Fruit fly (Drosophila melanogaster) whole organism, embryonic: Measurements from ENCODE around the gene Prp39.

Source experiments
- CG10431 ChIP-seq: fragments of 200-800 bp; sonication (Bioruptor generic); optimal IDR thresholded peaks from 3 replicates; lab custom pipeline; 2018; ENCODE audit warnings: missing biosample characterization, mild to moderate bottlenecking, missing genetic modification characterization
- CG11560 ChIP-seq: fragments of 200-800 bp; sonication (Bioruptor generic); IDR thresholded peaks from 3 replicates; pipeline ENCODE4 v1.3.6; 2022; ENCODE audit warnings: missing biosample characterization, missing genetic modification characterization
- CG11695 ChIP-seq: fragments of 200-800 bp; sonication (Bioruptor generic); IDR thresholded peaks from 3 replicates; pipeline ENCODE4 v1.3.6; 2022; ENCODE audit warnings: missing biosample characterization, missing genetic modification characterization
- CG12299 ChIP-seq: fragments of 200-800 bp; sonication (Bioruptor generic); optimal IDR thresholded peaks from 2 replicates; lab custom pipeline; 2018; ENCODE audit warnings: missing biosample characterization, mild to moderate bottlenecking, missing genetic modification characterization
- CG14441 ChIP-seq: fragments of 200-800 bp; sonication (Bioruptor generic); IDR thresholded peaks from 2 replicates; pipeline ENCODE4 v1.3.6; 2022; ENCODE audit warnings: missing biosample characterization, missing genetic modification characterization
- CG14667 ChIP-seq: fragments of 200-800 bp; sonication (Bioruptor generic); IDR thresholded peaks from 2 replicates; pipeline ENCODE4 v1.3.6; 2022; ENCODE audit warnings: missing biosample characterization, missing genetic modification characterization
- CG14710 ChIP-seq: fragments of 200-800 bp; sonication (Bioruptor generic); optimal IDR thresholded peaks from 3 replicates; lab custom pipeline; 2019; ENCODE audit warnings: missing biosample characterization, mild to moderate bottlenecking, missing genetic modification characterization, moderate library complexity
- CG1529 ChIP-seq: fragments of 200-800 bp; sonication (Bioruptor generic); optimal IDR thresholded peaks from 3 replicates; lab custom pipeline; 2018; ENCODE audit warnings: missing biosample characterization, missing genetic modification characterization
- CG16863 ChIP-seq: fragments of 200-800 bp; sonication (Bioruptor generic); optimal IDR thresholded peaks from 3 replicates; lab custom pipeline; 2016; ENCODE audit warnings: missing biosample characterization, missing genetic modification characterization
- CG18476 ChIP-seq: fragments of 200-800 bp; sonication (Bioruptor generic); optimal IDR thresholded peaks from 2 replicates; lab custom pipeline; 2016; ENCODE audit warnings: missing biosample characterization, mild to moderate bottlenecking, missing genetic modification characterization
- CG2875 ChIP-seq: fragments of 200-800 bp; sonication (Bioruptor generic); optimal IDR thresholded peaks from 2 replicates; lab custom pipeline; 2017; ENCODE audit warnings: missing biosample characterization, mild to moderate bottlenecking, missing genetic modification characterization, missing genetic modification reagents
- CG31365 ChIP-seq: fragments of 200-800 bp; sonication (Bioruptor generic); optimal IDR thresholded peaks from 2 replicates; lab custom pipeline; 2018; ENCODE audit warnings: missing biosample characterization, mild to moderate bottlenecking, missing genetic modification characterization
- CG31441 ChIP-seq: fragments of 200-800 bp; sonication (Bioruptor generic); IDR thresholded peaks from 2 replicates; pipeline ENCODE4 v1.3.6; 2022; ENCODE audit warnings: missing biosample characterization, missing genetic modification characterization
- CG3407 ChIP-seq: fragments of 200-800 bp; sonication (Bioruptor generic); optimal IDR thresholded peaks from 2 replicates; lab custom pipeline; 2018; ENCODE audit warnings: missing biosample characterization, mild to moderate bottlenecking, missing genetic modification characterization
- CG34376 ChIP-seq: fragments of 200-800 bp; sonication (Bioruptor generic); optimal IDR thresholded peaks from 2 replicates; lab custom pipeline; 2018; ENCODE audit warnings: missing biosample characterization, mild to moderate bottlenecking, missing genetic modification characterization
- CG4360 ChIP-seq: fragments of 200-800 bp; sonication (Bioruptor generic); IDR thresholded peaks from 2 replicates; pipeline ENCODE4 v1.3.6; 2022; ENCODE audit warnings: missing biosample characterization, missing genetic modification characterization
- CG5180 ChIP-seq: fragments of 200-800 bp; sonication (Bioruptor generic); optimal IDR thresholded peaks from 3 replicates; lab custom pipeline; 2017; ENCODE audit warnings: missing biosample characterization, missing genetic modification characterization, mild to moderate bottlenecking, moderate library complexity, missing genetic modification reagents
- CG8290 ChIP-seq, 3 experiments: fragments of 200-800 bp; sonication (Bioruptor generic); optimal IDR thresholded peaks; 2 replicates each; lab custom pipeline; 2016 to 2019; ENCODE audit warnings: missing biosample characterization in 3 of 3, missing genetic modification characterization in 3 of 3, mild to moderate bottlenecking in 2 of 3, moderate library complexity in 1 of 3
- CG8388 ChIP-seq: fragments of 200-800 bp; sonication (Bioruptor generic); optimal IDR thresholded peaks from 2 replicates; lab custom pipeline; 2019; ENCODE audit warnings: missing biosample characterization, mild to moderate bottlenecking, missing genetic modification characterization, moderate library complexity
- CG8478 ChIP-seq: fragments of >200 bp; optimal IDR thresholded peaks from 2 replicates; lab custom pipeline; 2018
- CG8944 ChIP-seq: fragments of 200-800 bp; sonication (Bioruptor generic); optimal IDR thresholded peaks from 3 replicates; lab custom pipeline; 2016; ENCODE audit warnings: missing biosample characterization, missing genetic modification characterization
- CG9876 ChIP-seq: fragments of 200-800 bp; sonication (Bioruptor generic); optimal IDR thresholded peaks from 2 replicates; lab custom pipeline; 2016; ENCODE audit warnings: missing biosample characterization, missing genetic modification characterization
- Dll ChIP-seq: fragments of 200-800 bp; sonication (Bioruptor generic); IDR thresholded peaks from 4 replicates; pipeline ENCODE4 v1.3.6; 2022; ENCODE audit warnings: missing biosample characterization, missing genetic modification characterization; ENCODE audit not compliant: partially characterized antibody
- Dref ChIP-seq: fragments of 200-800 bp; sonication (Bioruptor generic); IDR thresholded peaks from 2 replicates; pipeline ENCODE4 v1.3.6; 2022; ENCODE audit warnings: missing biosample characterization, missing genetic modification characterization
- E2f1 ChIP-seq: fragments of 200-800 bp; sonication (Bioruptor generic); IDR thresholded peaks from 2 replicates; pipeline ENCODE4 v1.3.6; 2022; ENCODE audit warnings: missing biosample characterization, missing genetic modification characterization
- Eip74EF ChIP-seq, 2 experiments: fragments of 200-800 bp in 1 of 2; fragments of >200 bp in 1 of 2; sonication (Bioruptor generic) in 1 of 2; optimal IDR thresholded peaks; 2 replicates each; lab custom pipeline; 2017 to 2019; ENCODE audit warnings: missing biosample characterization in 2 of 2, missing genetic modification characterization in 2 of 2, mild to moderate bottlenecking in 1 of 2, moderate library complexity in 1 of 2
- Fer2 ChIP-seq: fragments of 200-800 bp; sonication (Bioruptor generic); optimal IDR thresholded peaks from 2 replicates; lab custom pipeline; 2018; ENCODE audit warnings: missing biosample characterization, mild to moderate bottlenecking, missing genetic modification characterization, moderate library complexity
- Mad ChIP-seq: fragments of 200-800 bp; sonication (Bioruptor generic); optimal IDR thresholded peaks from 2 replicates; lab custom pipeline; 2016; ENCODE audit warnings: missing biosample characterization, missing genetic modification characterization
- Med ChIP-seq: fragments of 200-800 bp; sonication (Bioruptor generic); peaks from one replicate; lab custom pipeline; 2016; ENCODE audit warnings: missing biosample characterization, missing genetic modification characterization, mild to moderate bottlenecking, inconsistent platforms, moderate library complexity
- Spps ChIP-seq: fragments of 200-800 bp; sonication (Bioruptor generic); optimal IDR thresholded peaks from 2 replicates; lab custom pipeline; 2018; ENCODE audit warnings: missing biosample characterization, mild to moderate bottlenecking, missing genetic modification characterization
- Stat92E ChIP-seq, 3 experiments: fragments of >200 bp in 2 of 3; fragments of 200-800 bp in 1 of 3; sonication (Bioruptor generic) in 1 of 3; optimal IDR thresholded peaks; 2 replicates each; lab custom pipeline; 2017 to 2019; ENCODE audit warnings: missing biosample characterization in 3 of 3, missing genetic modification characterization in 3 of 3, mild to moderate bottlenecking in 1 of 3, moderate library complexity in 1 of 3
- bowl ChIP-seq: fragments of 200-800 bp; sonication (Bioruptor generic); IDR thresholded peaks from 2 replicates; pipeline ENCODE4 v1.3.6; 2022; ENCODE audit warnings: missing biosample characterization, missing genetic modification characterization
- br ChIP-seq: fragments of >200 bp; optimal IDR thresholded peaks from 2 replicates; lab custom pipeline; 2017
- cad ChIP-seq: fragments of >200 bp; optimal IDR thresholded peaks from 2 replicates; lab custom pipeline; 2017; ENCODE audit warnings: missing biosample characterization, missing genetic modification characterization
- dati ChIP-seq: fragments of 200-800 bp; sonication (Bioruptor generic); IDR thresholded peaks from 2 replicates; pipeline ENCODE4 v1.3.6; 2022; ENCODE audit warnings: missing biosample characterization, missing genetic modification characterization
- dmrt11E ChIP-seq: fragments of 200-800 bp; sonication (Bioruptor generic); optimal IDR thresholded peaks from 3 replicates; lab custom pipeline; 2018; ENCODE audit warnings: missing biosample characterization, mild to moderate bottlenecking, missing genetic modification characterization, moderate library complexity
- emc ChIP-seq: fragments of 200-800 bp; sonication (Bioruptor generic); optimal IDR thresholded peaks from 2 replicates; lab custom pipeline; 2016; ENCODE audit warnings: missing biosample characterization, missing genetic modification characterization
- esg ChIP-seq: fragments of 200-800 bp; sonication (Bioruptor generic); conservative IDR thresholded peaks from 2 replicates; pipeline ENCODE4 v1.3.6; 2022; ENCODE audit warnings: missing biosample characterization, missing genetic modification characterization
- jigr1 ChIP-seq: fragments of 200-800 bp; sonication (Bioruptor generic); IDR thresholded peaks from 3 replicates; pipeline ENCODE4 v1.3.6; 2022; ENCODE audit warnings: missing biosample characterization, missing genetic modification characterization
- jing ChIP-seq: fragments of 200-800 bp; sonication (Bioruptor generic); optimal IDR thresholded peaks from 2 replicates; lab custom pipeline; 2018; ENCODE audit warnings: missing biosample characterization, mild to moderate bottlenecking, missing genetic modification characterization
- nom ChIP-seq: fragments of 200-800 bp; sonication (Bioruptor generic); optimal IDR thresholded peaks from 2 replicates; lab custom pipeline; 2017; ENCODE audit warnings: missing biosample characterization, missing genetic modification characterization, mild to moderate bottlenecking, moderate library complexity, missing genetic modification reagents
- onecut ChIP-seq: fragments of 200-800 bp; sonication (Bioruptor generic); IDR thresholded peaks from 2 replicates; pipeline ENCODE4 v1.3.6; 2022; ENCODE audit warnings: missing biosample characterization, missing genetic modification characterization
- otp ChIP-seq: fragments of 200-800 bp; sonication (Bioruptor generic); IDR thresholded peaks from 3 replicates; pipeline ENCODE4, ENCODE4 v1.3.6; 2022; ENCODE audit warnings: missing biosample characterization, missing genetic modification characterization
- p53 ChIP-seq: fragments of 200-800 bp; sonication (Bioruptor generic); optimal IDR thresholded peaks from 2 replicates; lab custom pipeline; 2016; ENCODE audit warnings: missing biosample characterization, missing genetic modification characterization
- pnt ChIP-seq: fragments of 200-800 bp; sonication (Bioruptor generic); optimal IDR thresholded peaks from 3 replicates; lab custom pipeline; 2016; ENCODE audit warnings: missing biosample characterization, missing genetic modification characterization
- row ChIP-seq: fragments of 200-800 bp; sonication (Bioruptor generic); IDR thresholded peaks from 3 replicates; pipeline ENCODE4 v1.3.6; 2022; ENCODE audit warnings: missing biosample characterization, missing genetic modification characterization
- sisA ChIP-seq: fragments of 200-800 bp; sonication (Bioruptor generic); IDR thresholded peaks from 2 replicates; pipeline ENCODE4 v1.3.6; 2022; ENCODE audit warnings: missing biosample characterization, missing genetic modification characterization
- slbo ChIP-seq: fragments of 200-800 bp; sonication (Bioruptor generic); IDR thresholded peaks from 2 replicates; pipeline ENCODE4 v1.3.6; 2022; ENCODE audit warnings: missing biosample characterization, missing genetic modification characterization
- sr ChIP-seq: fragments of 200-800 bp; sonication (Bioruptor generic); IDR thresholded peaks from 3 replicates; pipeline ENCODE4 v1.3.6; 2022; ENCODE audit warnings: missing biosample characterization, missing genetic modification characterization
- toy ChIP-seq: fragments of 200-800 bp; sonication (Bioruptor generic); IDR thresholded peaks from 2 replicates; pipeline ENCODE4 v1.3.6; 2022; ENCODE audit warnings: missing biosample characterization, missing genetic modification characterization
- unpg ChIP-seq: fragments of 200-800 bp; sonication (Bioruptor generic); optimal IDR thresholded peaks from 3 replicates; lab custom pipeline; 2018; ENCODE audit warnings: missing biosample characterization, mild to moderate bottlenecking, missing genetic modification characterization, moderate library complexity

Gene Prp39

DNA sequence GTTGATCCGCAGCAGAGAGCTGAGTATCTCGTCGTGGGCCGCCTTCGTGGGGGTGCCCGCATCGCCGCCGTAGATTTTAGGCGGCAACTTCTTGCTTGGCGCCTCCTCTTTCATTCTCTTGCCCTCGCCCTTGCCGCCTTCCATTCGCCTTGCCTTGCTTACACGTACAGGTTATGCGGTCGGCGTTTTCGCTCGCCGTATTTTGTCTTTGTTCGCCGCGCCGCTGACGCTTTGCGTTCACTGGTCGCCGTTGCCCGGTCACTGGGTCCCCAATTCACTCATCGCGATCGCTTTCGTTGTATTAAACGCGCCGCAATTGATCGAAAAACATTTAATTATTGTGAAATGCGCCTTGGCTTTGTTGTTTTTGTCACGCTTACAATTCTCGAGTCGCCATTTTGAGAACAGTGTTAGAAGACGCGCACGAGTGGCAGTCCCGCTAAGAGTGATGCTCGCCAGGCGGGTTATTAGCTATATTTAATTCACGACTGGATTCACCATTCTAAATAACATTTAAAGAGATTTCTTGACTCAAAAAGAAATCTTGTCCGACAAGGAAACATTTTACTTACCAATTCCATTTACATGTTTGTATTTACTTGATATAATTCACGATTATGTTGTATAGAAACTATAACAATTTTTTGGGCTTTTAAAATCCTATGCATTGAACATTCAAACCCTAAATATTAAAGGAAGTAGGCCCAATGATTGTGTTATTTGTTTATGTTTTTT is 793 bp upstream of the Prp39 start, which contains the start of gene wdn (continued):
- TF ChIP-seq nom (GFP tag; lab: Kevin White, UChicago) (no peak), sisA (GFP tag; lab: Robert Waterston, UW) (no peak), Fer2 (tag; lab: Kevin White, UChicago) (no peak), dmrt11E (tag; lab: Kevin White, UChicago) (no peak), bowl (GFP tag; lab: Robert Waterston, UW) (no peak), p53 (GFP tag; lab: Kevin White, UChicago) (no peak), CG2875 (no peak), Mad (GFP tag; lab: Kevin White, UChicago) (no peak), jigr1 (GFP tag; lab: Robert Waterston, UW) (no peak), row (GFP tag; lab: Robert Waterston, UW) (peak; percentile 74), Med (GFP tag; lab: Kevin White, UChicago) (peak; percentile 72), CG10431 (GFP tag; lab: Kevin White, UChicago) (no peak), CG31441 (GFP tag; lab: Robert Waterston, UW) (no peak), CG16863 (GFP tag; lab: Kevin White, UChicago) (no peak), E2f1 (GFP tag; lab: Robert Waterston, UW) (peak; percentile 50; the same call in 1 of the 2 replicates), Spps (tag; lab: Kevin White, UChicago) (no peak), CG9876 (no peak), esg (GFP tag; lab: Robert Waterston, UW) (no peak), CG31365 (tag; lab: Kevin White, UChicago) (no peak), CG11560 (tag; lab: Robert Waterston, UW) (no peak), CG18476 (GFP tag; lab: Kevin White, UChicago) (no peak), CG4360 (peak; percentile 70), CG5180 (GFP tag; lab: Kevin White, UChicago) (no peak), pnt (GFP tag; lab: Kevin White, UChicago) (no peak), CG14441 (GFP tag; lab: Robert Waterston, UW) (no peak), Dref (GFP tag; lab: Robert Waterston, UW) (peak; percentile 46), CG34376 (GFP tag; lab: Kevin White, UChicago) (no peak), Dll (GFP tag; lab: Robert Waterston, UW) (0 out of 4 replicates have a peak, but pooled peaks have one; percentile 22), CG8478 (lab: Kevin White, UChicago) (no peak), CG8388 (GFP tag; lab: Kevin White, UChicago) (no peak), CG11695 (GFP tag; lab: Robert Waterston, UW) (no peak), onecut (no peak), sr (GFP tag; lab: Robert Waterston, UW) (no peak), CG14710 (no peak), toy (no peak), Eip74EF (GFP tag; optimal IDR thresholded peaks at IDR 0.05; lab: Kevin White, UChicago) (no peak), jing (GFP tag; lab: Kevin White, UChicago) (no peak), CG8290 (GFP tag; optimal IDR thresholded peaks at IDR 0.05; lab: Kevin White, UChicago) (no peak), CG8290 (tag; optimal IDR thresholded peaks at IDR 0.05; lab: Kevin White, UChicago) (no peak), unpg (GFP tag; lab: Kevin White, UChicago) (no peak), br (lab: Kevin White, UChicago) (no peak), CG12299 (tag; lab: Kevin White, UChicago) (no peak), slbo (GFP tag; lab: Robert Waterston, UW) (peak; percentile 62), emc (GFP tag; lab: Kevin White, UChicago) (no peak), CG14667 (GFP tag; lab: Robert Waterston, UW) (no peak), Stat92E (GFP tag; optimal IDR thresholded peaks at IDR 0.05; lab: Kevin White, UChicago) (no peak), otp (GFP tag; lab: Robert Waterston, UW) (no peak), CG1529 (GFP tag; lab: Kevin White, UChicago) (no peak), CG8944 (GFP tag; lab: Kevin White, UChicago) (no peak), dati (no peak), cad (GFP tag; lab: Kevin White, UChicago) (no peak), CG3407 (no peak)
